Worm (Caenorhabditis elegans) whole organism, midembryonic: ENCODE results near the gene F48C5.2.

Experiments
- T22C8.4 ChIP-seq: fragments of 200-800 bp; sonication (Bioruptor generic); IDR thresholded peaks from 2 replicates; pipeline ENCODE4 v1.3.6; 2022; ENCODE audit warnings: missing genetic modification characterization, missing compliant biosample characterization
- cog-1 ChIP-seq: sonication (generic microtip); optimal IDR thresholded peaks from 2 replicates; lab custom pipeline; 2016; ENCODE audit warnings: missing genetic modification characterization, missing compliant biosample characterization
- flt-1 ChIP-seq: fragments of 200-800 bp; sonication (Bioruptor generic); IDR thresholded peaks from 2 replicates; pipeline ENCODE4 v1.3.6; 2022; ENCODE audit warnings: missing genetic modification characterization, missing compliant biosample characterization
- klf-2 ChIP-seq: fragments of 200-800 bp; sonication (Bioruptor generic); conservative IDR thresholded peaks from 2 replicates; pipeline ENCODE4 v1.3.6; 2022; ENCODE audit warnings: missing genetic modification reagents, missing genetic modification characterization, missing compliant biosample characterization
- med-1 ChIP-seq: sonication (generic microtip); optimal IDR thresholded peaks from 2 replicates; lab custom pipeline; 2017; ENCODE audit warnings: missing genetic modification characterization, mild to moderate bottlenecking, missing compliant biosample characterization, antibody characterized with exemption, missing genetic modification reagents; ENCODE audit not compliant: insufficient read depth
- ref-1 ChIP-seq: fragments of 200-800 bp; sonication (Bioruptor generic); conservative IDR thresholded peaks from 2 replicates; pipeline ENCODE4 v1.3.6; 2022; ENCODE audit warnings: missing genetic modification reagents, missing genetic modification characterization, missing compliant biosample characterization
- tab-1 ChIP-seq: fragments of 200-800 bp; sonication (Bioruptor generic); IDR thresholded peaks from 2 replicates; pipeline ENCODE4 v1.3.6; 2022; ENCODE audit warnings: missing genetic modification characterization, missing compliant biosample characterization
- ztf-29 ChIP-seq: fragments of 200-800 bp; sonication (Bioruptor generic); IDR thresholded peaks from 2 replicates; pipeline ENCODE4 v1.3.6; 2022; ENCODE audit warnings: missing genetic modification reagents, missing genetic modification characterization, missing compliant biosample characterization

DNA sequence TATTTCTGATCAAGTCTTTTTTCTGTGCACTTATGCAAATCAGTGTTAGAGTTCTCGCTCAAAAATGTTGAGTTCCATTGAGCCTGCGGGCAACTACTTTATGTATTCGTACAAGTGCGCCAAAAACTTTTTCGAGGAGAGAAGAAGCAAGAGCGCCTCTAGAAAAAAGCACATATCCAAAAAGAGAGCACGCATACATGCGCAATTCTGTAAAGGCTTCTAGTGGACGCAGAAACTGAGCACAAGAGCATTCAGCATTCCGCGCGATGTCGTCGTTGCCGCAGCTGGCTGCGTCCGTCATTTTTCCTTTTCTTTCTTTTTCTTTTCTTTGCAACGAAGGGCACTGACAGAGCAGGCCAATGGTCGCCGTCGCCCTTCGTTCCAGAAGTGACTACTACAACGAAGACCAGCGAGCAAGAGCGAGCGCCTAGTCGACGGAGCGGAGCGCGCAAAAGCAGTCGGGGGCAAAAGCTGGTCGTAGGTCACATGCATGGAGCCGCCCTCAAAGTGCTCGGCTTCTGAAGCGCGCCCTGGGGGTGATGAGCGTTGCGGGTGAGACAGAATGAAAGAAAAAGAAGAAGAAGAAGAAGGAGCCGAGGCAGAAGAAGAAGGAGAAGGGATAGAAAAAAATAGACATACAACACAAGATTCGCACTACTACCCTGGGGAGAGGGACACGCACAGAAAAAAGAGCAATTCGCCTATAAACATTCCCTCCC is 19.0 kb upstream of the F48C5.2 start:
- TF ChIP-seq med-1 (GFP tag; lab: Kevin White, UChicago) (no peak), ref-1 (GFP tag; lab: Robert Waterston, UW) (no peak), ztf-29 (GFP tag; lab: Robert Waterston, UW) (no peak), klf-2 (GFP tag; lab: Robert Waterston, UW) (no peak), tab-1 (GFP tag; lab: Robert Waterston, UW) (no peak), cog-1 (tag; lab: Kevin White, UChicago) (no peak), T22C8.4 (no peak), flt-1 (GFP tag; lab: Robert Waterston, UW) (no peak)
